Fruit fly (Drosophila melanogaster) whole organism, adult: ENCODE results near the gene SclB.

ENCODE experiments used
- CG1620 ChIP-seq: fragments of 200-800 bp; sonication (Bioruptor generic); optimal IDR thresholded peaks from 2 replicates; lab custom pipeline; 2016; ENCODE audit warnings: missing biosample characterization, missing genetic modification characterization
- bab1 ChIP-seq: fragments of 200-800 bp; sonication (Bioruptor generic); optimal IDR thresholded peaks from 3 replicates; lab custom pipeline; 2019; ENCODE audit warnings: missing biosample characterization, mild to moderate bottlenecking, missing genetic modification characterization, moderate library complexity
- kay ChIP-seq: fragments of 200-800 bp; sonication (Bioruptor generic); peaks from one replicate; lab custom pipeline; 2016; ENCODE audit warnings: missing biosample characterization, missing genetic modification characterization, borderline replicate concordance
- tj ChIP-seq: fragments of 200-800 bp; sonication (Bioruptor generic); optimal IDR thresholded peaks from 3 replicates; lab custom pipeline; 2017; ENCODE audit warnings: missing biosample characterization, mild to moderate bottlenecking, missing genetic modification characterization, moderate library complexity
- toe ChIP-seq: fragments of 200-800 bp; sonication (Bioruptor generic); optimal IDR thresholded peaks from 2 replicates; lab custom pipeline; 2016; ENCODE audit warnings: missing biosample characterization, missing genetic modification characterization

DNA sequence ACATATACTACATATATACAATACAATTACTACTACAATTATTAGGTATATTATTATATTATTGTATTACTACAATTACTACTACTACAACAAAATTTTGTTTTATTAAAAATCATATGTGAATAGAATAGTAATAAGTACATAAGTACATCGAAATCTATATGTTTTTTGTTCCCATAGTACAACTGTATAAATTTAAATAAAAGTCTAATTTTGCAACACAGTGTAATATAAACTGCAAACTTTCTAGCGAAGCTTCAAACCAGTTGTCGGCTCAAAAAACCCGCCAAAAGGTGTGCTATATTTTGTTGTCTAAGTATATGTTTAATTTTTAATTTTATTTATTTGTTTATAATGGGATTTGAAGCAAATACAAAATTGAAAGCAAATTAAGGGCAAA is 21.8 kb downstream of the SclB start:
- TF ChIP-seq kay = no peak
- no peak for TF ChIP-seq toe
- no peak for TF ChIP-seq bab1 (GFP tag; lab: Kevin White, UChicago)
- TF ChIP-seq tj (GFP tag; lab: Kevin White, UChicago) = no peak
- TF ChIP-seq CG1620 (GFP tag; lab: Kevin White, UChicago) = no peak
